Fruit fly (Drosophila melanogaster) Kc167 (cell line): ENCODE data around the gene CG34347.

Source experiments
- Myc ChIP-seq: fragments of >200 bp; optimal IDR thresholded peaks from 2 replicates; lab custom pipeline; 2017; ENCODE audit warnings: missing external identifiers
- Sin3A ChIP-seq: fragments of >200 bp; optimal IDR thresholded peaks from 2 replicates; lab custom pipeline; 2018; ENCODE audit warnings: missing external identifiers
- h ChIP-seq: fragments of >200 bp; optimal IDR thresholded peaks from 3 replicates; lab custom pipeline; 2018; ENCODE audit warnings: missing external identifiers
- insv ChIP-seq: fragments of >200 bp; optimal IDR thresholded peaks from 3 replicates; lab custom pipeline; 2018; ENCODE audit warnings: missing external identifiers
- psq ChIP-seq: fragments of >200 bp; optimal IDR thresholded peaks from 2 replicates; lab custom pipeline; 2017; ENCODE audit warnings: missing external identifiers
- ttk ChIP-seq: sonication (Bioruptor generic); optimal IDR thresholded peaks from 2 replicates; lab custom pipeline; 2017; ENCODE audit warnings: missing external identifiers

The CG34347 gene

DNA sequence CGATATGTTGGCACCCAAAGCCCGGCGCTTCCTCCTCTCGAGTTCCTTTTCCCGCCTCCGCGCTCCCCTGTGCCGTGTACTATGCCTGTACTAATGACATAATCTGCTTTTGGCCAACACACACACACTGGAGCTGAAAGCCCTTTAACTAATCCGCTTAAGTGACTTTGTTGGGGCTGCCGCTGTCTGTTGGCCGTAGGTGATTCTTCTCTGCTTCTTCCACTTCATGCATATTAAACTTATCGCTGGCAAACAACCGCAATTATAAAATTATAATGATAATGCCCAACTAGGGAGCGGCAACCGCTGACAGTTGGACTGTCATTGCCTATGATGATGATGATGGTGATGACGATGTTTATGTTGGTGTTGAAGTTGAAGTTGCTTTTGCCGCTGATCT lies 28.9 kb downstream of the CG34347 start:
- TF ChIP-seq psq (lab: Kevin White, UChicago) (no peak), h (lab: Kevin White, UChicago) (no peak), insv (no peak), Myc (lab: Kevin White, UChicago) (no peak), Sin3A (lab: Kevin White, UChicago) (no peak), ttk (lab: Kevin White, UChicago) (no peak)

DNA sequence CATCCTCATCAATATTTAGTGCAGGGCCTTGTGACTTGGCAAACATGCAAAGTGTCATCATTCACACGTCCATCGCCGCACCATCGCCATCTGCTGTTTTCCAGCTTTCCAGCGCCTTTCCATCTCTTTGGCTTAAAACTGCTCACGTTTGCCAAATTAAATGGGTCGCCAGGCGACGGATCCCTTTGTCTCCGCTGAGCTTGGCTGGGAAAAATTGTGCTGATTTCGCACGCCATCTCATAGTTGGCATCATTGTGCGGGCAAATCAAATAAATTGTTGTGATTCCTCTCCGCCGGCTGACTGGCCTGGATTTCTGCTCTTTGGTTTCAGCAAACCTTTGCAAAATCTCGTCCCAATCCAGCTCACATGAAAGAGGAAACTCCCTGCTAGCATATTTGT lies 29.8 kb downstream of the CG34347 start:
- TF ChIP-seq Myc (lab: Kevin White, UChicago), result no peak
- no peak for TF ChIP-seq insv
- no peak for TF ChIP-seq ttk (lab: Kevin White, UChicago)
- TF ChIP-seq Sin3A (lab: Kevin White, UChicago), result no peak
- TF ChIP-seq h (lab: Kevin White, UChicago), result no peak
- TF ChIP-seq psq (lab: Kevin White, UChicago), result no peak

DNA sequence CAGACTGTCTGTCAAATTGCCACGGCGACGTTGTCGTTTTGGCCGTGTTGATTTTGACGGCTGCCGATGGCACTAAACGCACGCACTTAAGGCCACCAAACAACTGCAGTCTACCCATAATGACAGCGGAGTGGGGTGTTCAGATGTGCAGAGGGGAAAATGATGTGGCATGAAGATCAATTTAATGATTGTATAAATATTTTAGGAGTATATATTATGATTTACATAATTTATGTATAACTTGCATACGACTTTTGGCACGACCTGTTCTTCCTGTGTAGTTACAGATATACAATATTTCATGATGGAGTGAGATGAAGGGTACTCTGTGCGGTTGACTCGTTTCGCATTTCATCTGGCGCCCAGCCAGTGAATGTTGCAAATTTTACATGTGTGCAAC lies 31.6 kb downstream of the CG34347 start:
- TF ChIP-seq Sin3A (lab: Kevin White, UChicago), result no peak
- TF ChIP-seq h (lab: Kevin White, UChicago), result no peak
- TF ChIP-seq insv, result no peak
- TF ChIP-seq Myc (lab: Kevin White, UChicago), result no peak
- TF ChIP-seq psq (lab: Kevin White, UChicago), result no peak
- TF ChIP-seq ttk (lab: Kevin White, UChicago), result no peak

DNA sequence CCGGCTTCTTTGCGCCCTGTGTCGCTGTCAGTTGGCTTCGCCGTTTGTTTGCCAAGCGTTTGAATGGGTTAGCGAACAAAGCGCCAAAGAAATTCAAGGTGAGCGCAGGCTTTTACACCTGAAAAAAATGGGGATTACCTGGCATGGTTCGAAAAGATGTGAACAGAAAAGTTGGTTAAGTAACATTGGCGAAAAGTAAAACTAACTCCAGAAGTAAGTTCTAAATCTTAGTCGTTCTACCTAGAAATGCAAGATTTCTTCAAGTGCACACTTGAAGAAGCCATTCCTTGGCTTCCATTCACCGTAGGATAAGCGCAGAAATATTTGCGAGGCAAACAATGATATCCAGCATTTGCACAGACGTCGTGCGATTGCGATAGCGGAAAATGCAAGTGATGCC lies 34.7 kb downstream of the CG34347 start:
- TF ChIP-seq psq (lab: Kevin White, UChicago) (no peak), Myc (lab: Kevin White, UChicago) (no peak), insv (no peak), ttk (lab: Kevin White, UChicago) (no peak), Sin3A (lab: Kevin White, UChicago) (no peak), h (lab: Kevin White, UChicago) (no peak)

DNA sequence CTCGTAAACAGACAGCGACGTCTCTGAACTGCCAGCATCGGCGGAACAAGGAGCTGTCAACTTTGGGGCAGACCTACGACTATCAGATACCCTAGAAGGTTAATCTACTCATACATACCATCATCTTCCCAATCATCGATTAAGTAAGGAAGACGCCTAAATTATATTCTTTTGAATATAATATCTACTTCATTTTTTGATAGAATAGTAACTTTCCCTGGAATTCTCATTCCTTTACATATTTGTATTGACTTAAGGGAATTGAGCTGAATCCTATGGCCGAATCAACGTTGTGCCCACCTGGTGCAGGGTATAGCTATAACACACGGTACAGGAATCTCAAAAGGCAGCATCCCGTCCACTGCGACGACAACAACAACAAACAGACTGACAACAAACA lies 35.7 kb downstream of the CG34347 start:
- no peak for TF ChIP-seq psq (lab: Kevin White, UChicago)
- TF ChIP-seq insv, result no peak
- no peak for TF ChIP-seq Myc (lab: Kevin White, UChicago)
- TF ChIP-seq h (lab: Kevin White, UChicago), result no peak
- no peak for TF ChIP-seq ttk (lab: Kevin White, UChicago)
- TF ChIP-seq Sin3A (lab: Kevin White, UChicago), result no peak

DNA sequence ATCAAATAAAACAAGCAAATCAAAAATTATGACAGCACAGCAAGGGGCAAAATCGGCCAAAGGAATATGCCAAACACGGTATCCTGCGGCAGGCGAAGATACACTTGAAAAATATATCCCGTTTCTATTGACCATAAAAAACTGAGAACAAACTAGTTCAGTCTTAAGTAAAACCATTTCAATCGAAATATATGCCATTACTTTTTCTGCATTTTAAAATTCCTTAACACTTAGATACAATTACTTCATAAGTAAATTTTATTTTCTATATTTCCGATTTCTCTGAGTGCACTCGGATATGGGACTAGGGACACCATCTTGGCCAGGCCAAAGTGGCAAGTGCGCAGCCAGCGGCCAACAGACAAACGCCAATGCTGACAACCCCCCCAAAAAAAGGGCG lies 52.7 kb downstream of the CG34347 start:
- no peak for TF ChIP-seq Sin3A (lab: Kevin White, UChicago)
- TF ChIP-seq h (lab: Kevin White, UChicago), result no peak
- TF ChIP-seq Myc (lab: Kevin White, UChicago), result no peak
- no peak for TF ChIP-seq ttk (lab: Kevin White, UChicago)
- TF ChIP-seq psq (lab: Kevin White, UChicago), result no peak
- TF ChIP-seq insv, result no peak

DNA sequence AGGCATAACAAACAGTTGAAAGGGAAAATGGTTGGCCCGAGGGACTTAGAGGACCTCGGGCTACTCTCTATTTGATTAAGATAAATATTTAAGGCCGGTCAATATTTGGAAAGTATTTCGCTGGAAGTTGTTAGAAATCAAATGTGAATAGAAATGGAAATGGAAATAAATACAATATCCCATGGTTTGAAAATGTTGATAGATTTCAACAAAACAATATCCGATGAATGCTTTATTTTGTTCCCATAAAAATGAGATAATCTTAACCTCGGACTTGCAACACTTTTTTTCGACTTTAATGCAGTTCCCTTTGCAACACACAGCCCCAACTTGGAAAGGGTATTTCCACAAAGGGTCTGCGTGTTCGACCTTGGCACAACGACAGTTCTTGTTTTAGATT lies 58.1 kb downstream of the CG34347 start:
- TF ChIP-seq ttk (lab: Kevin White, UChicago), result no peak

DNA sequence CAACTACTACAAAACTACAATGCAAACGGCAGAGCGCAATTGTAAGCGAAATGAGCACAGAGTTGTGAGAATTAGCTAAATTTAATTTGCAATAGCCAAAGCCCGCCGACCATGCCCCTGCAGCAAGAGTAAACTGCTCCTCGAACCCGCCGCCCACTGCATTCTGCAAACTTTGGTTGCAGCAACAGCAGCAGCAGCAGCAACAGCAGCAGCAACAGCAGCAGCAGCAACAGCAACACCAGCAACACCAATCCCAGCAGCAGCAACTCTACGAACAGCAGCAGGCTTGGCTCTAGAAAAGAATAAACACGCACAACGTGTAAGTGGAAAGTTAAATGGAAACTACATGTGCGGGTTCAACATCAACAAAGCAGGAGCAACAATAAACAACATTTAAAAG lies 59.2 kb downstream of the CG34347 start:
- TF ChIP-seq Sin3A (lab: Kevin White, UChicago) (no peak), insv (no peak), ttk (lab: Kevin White, UChicago) (no peak), psq (lab: Kevin White, UChicago) (no peak), Myc (lab: Kevin White, UChicago) (no peak), h (lab: Kevin White, UChicago) (no peak)

DNA sequence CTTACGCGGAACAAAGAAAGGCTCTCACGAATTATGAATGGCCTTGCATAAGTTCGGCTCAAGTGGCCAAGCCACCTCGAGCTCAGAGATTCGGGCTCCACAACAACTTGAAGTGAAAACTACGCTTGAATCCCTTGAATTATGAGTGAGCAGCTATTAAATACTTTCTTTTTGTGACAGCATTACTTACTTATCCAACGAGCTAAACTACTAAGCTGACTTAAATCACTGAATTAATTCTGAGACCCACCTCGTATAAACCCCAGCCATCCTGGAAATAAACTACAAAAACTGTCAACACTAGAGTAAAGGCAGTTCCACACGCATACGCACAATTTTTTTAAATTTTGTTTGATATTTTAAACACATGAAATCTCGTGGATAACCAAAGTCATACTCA lies 61.2 kb downstream of the CG34347 start, which contains the start of gene gskt:
Gene gskt (plus strand): TSS at position 301 of the 400 bp plus-strand sequence.
- TF ChIP-seq h (lab: Kevin White, UChicago) (no peak), psq (lab: Kevin White, UChicago) (no peak), ttk (lab: Kevin White, UChicago) (no peak), Myc (lab: Kevin White, UChicago) (no peak), insv (no peak), Sin3A (lab: Kevin White, UChicago) (no peak)

DNA sequence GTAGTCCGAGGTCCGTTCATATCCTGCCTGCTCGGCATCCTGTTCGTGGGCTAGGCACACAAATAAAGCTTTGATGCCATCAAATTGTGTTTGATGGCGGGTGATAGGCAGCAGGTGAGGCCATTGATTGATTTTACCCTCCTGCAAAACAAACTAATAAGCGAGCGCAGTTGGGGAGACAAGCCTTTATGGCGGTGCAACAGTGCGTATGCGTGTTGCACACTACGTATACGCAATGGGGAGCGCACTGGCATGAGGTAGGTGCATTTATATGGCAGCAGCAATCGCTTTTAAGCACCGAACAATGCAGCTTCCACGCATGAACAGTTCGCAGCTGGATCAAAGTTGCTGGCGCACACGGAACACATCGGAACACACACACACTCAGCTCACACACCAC lies 69.5 kb downstream of the CG34347 start:
- TF ChIP-seq psq (lab: Kevin White, UChicago) (no peak), ttk (lab: Kevin White, UChicago) (no peak), h (lab: Kevin White, UChicago) (no peak), insv (no peak), Sin3A (lab: Kevin White, UChicago) (no peak), Myc (lab: Kevin White, UChicago) (no peak)

DNA sequence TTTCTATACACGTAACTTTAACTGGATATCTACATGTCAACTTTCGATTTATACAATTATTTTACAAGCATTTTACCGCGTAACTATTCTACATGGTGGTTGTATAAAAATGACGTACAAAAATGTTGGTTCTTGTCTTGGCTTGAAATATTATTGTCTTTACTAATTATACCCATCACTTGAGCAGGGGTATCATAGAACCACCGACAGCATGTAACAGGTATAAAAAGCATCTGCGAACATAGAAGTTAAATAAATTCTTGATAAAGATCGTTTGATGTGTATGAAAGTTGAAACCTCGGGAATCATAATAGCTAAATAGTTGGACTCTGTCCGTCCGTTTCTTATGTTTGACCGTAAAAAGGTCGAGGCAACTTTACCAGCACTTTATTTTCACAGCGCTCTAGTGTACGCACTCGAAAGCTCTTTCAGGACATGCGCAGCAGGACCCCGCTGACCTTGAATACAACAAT lies 70.3 kb downstream of the CG34347 start:
- TF ChIP-seq ttk (lab: Kevin White, UChicago) (no peak), Myc (lab: Kevin White, UChicago) (no peak), Sin3A (lab: Kevin White, UChicago) (no peak), insv (no peak), h (lab: Kevin White, UChicago) (no peak), psq (lab: Kevin White, UChicago) (no peak)

DNA sequence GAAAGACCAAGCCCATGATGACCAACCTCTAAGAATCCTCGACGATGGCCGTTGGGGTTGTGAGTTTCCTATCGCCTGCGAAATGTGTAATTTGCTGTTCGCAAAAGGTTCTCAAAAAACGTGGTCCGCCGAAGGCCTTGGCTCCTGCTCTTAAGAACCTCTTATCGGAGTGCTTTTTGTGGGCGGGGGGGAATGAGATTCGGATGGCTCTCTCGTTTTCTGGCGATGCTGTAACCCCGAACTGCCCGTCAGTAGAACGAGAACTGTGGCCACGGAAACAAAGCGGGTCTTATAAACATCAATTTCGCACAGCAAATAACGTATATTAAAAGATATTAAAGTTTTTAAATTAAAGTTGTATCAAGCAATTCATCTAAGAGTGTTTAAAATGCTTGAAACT lies 70.9 kb downstream of the CG34347 start, which contains the start of gene CG1607:
Gene CG1607 (plus strand): TSS at position 249 of the 400 bp plus-strand sequence.
- TF ChIP-seq insv (no peak), Sin3A (lab: Kevin White, UChicago) (no peak), Myc (lab: Kevin White, UChicago) (no peak), psq (lab: Kevin White, UChicago) (no peak), h (lab: Kevin White, UChicago) (no peak)
